Worm (Caenorhabditis elegans) whole organism, midembryonic: Measurements from ENCODE around the gene ZC404.16.

Experiments
- T22C8.4 ChIP-seq: fragments of 200-800 bp; sonication (Bioruptor generic); IDR thresholded peaks from 2 replicates; pipeline ENCODE4 v1.3.6; 2022; ENCODE audit warnings: missing genetic modification characterization, missing compliant biosample characterization
- cog-1 ChIP-seq: sonication (generic microtip); optimal IDR thresholded peaks from 2 replicates; lab custom pipeline; 2016; ENCODE audit warnings: missing genetic modification characterization, missing compliant biosample characterization
- flt-1 ChIP-seq: fragments of 200-800 bp; sonication (Bioruptor generic); IDR thresholded peaks from 2 replicates; pipeline ENCODE4 v1.3.6; 2022; ENCODE audit warnings: missing genetic modification characterization, missing compliant biosample characterization
- klf-2 ChIP-seq: fragments of 200-800 bp; sonication (Bioruptor generic); conservative IDR thresholded peaks from 2 replicates; pipeline ENCODE4 v1.3.6; 2022; ENCODE audit warnings: missing genetic modification reagents, missing genetic modification characterization, missing compliant biosample characterization
- med-1 ChIP-seq: sonication (generic microtip); optimal IDR thresholded peaks from 2 replicates; lab custom pipeline; 2017; ENCODE audit warnings: missing genetic modification characterization, mild to moderate bottlenecking, missing compliant biosample characterization, antibody characterized with exemption, missing genetic modification reagents; ENCODE audit not compliant: insufficient read depth
- ref-1 ChIP-seq: fragments of 200-800 bp; sonication (Bioruptor generic); conservative IDR thresholded peaks from 2 replicates; pipeline ENCODE4 v1.3.6; 2022; ENCODE audit warnings: missing genetic modification reagents, missing genetic modification characterization, missing compliant biosample characterization
- tab-1 ChIP-seq: fragments of 200-800 bp; sonication (Bioruptor generic); IDR thresholded peaks from 2 replicates; pipeline ENCODE4 v1.3.6; 2022; ENCODE audit warnings: missing genetic modification characterization, missing compliant biosample characterization
- ztf-23 ChIP-seq: fragments of 200-800 bp; sonication (Bioruptor generic); IDR thresholded peaks from 2 replicates; pipeline ENCODE4 v1.3.6; 2022; ENCODE audit warnings: missing genetic modification reagents, missing genetic modification characterization, missing compliant biosample characterization
- ztf-29 ChIP-seq: fragments of 200-800 bp; sonication (Bioruptor generic); IDR thresholded peaks from 2 replicates; pipeline ENCODE4 v1.3.6; 2022; ENCODE audit warnings: missing genetic modification reagents, missing genetic modification characterization, missing compliant biosample characterization

Gene ZC404.16

ce11 chrV:6783044-6783625 is 9.5 kb upstream of the ZC404.16 start:
- no peak for TF ChIP-seq med-1 (GFP tag; lab: Kevin White, UChicago)
- TF ChIP-seq cog-1 (tag; lab: Kevin White, UChicago) = no peak
- no peak for TF ChIP-seq flt-1 (GFP tag; lab: Robert Waterston, UW)
- TF ChIP-seq tab-1 (GFP tag; lab: Robert Waterston, UW) = no peak
- no peak for TF ChIP-seq ztf-29
- TF ChIP-seq ztf-23 (GFP tag; lab: Robert Waterston, UW) = no peak
- no peak for TF ChIP-seq klf-2 (GFP tag; lab: Robert Waterston, UW)
- no peak for TF ChIP-seq ref-1 (GFP tag; lab: Robert Waterston, UW)
- TF ChIP-seq T22C8.4 = no peak

- TF ChIP-seq tab-1 (GFP tag; lab: Robert Waterston, UW) (no peak), flt-1 (GFP tag; lab: Robert Waterston, UW) (no peak), cog-1 (tag; lab: Kevin White, UChicago) (no peak), ztf-29 (no peak), ztf-23 (GFP tag; lab: Robert Waterston, UW) (no peak), T22C8.4 (no peak), ref-1 (GFP tag; lab: Robert Waterston, UW) (no peak), med-1 (GFP tag; lab: Kevin White, UChicago) (no peak), klf-2 (GFP tag; lab: Robert Waterston, UW) (no peak)
Measured at ce11 chrV:6782260-6782659, 8.6 kb upstream of the ZC404.16 start.

- no peak for TF ChIP-seq klf-2 (GFP tag; lab: Robert Waterston, UW)
- TF ChIP-seq ztf-29 = no peak
- TF ChIP-seq ref-1 (GFP tag; lab: Robert Waterston, UW) = no peak
- no peak for TF ChIP-seq cog-1 (tag; lab: Kevin White, UChicago)
- no peak for TF ChIP-seq ztf-23 (GFP tag; lab: Robert Waterston, UW)
- TF ChIP-seq T22C8.4 = no peak
- TF ChIP-seq flt-1 (GFP tag; lab: Robert Waterston, UW) = no peak
- TF ChIP-seq med-1 (GFP tag; lab: Kevin White, UChicago) = no peak
- no peak for TF ChIP-seq tab-1 (GFP tag; lab: Robert Waterston, UW)
Measured at ce11 chrV:6780676-6781075, 7.0 kb upstream of the ZC404.16 start.

ce11 chrV:6780166-6780565 is 6.5 kb upstream of the ZC404.16 start, which contains the start of gene ZC404.15:
Gene ZC404.15 (plus strand): TSS chrV:6780466.
- no peak for TF ChIP-seq ref-1 (GFP tag; lab: Robert Waterston, UW)
- no peak for TF ChIP-seq cog-1 (tag; lab: Kevin White, UChicago)
- TF ChIP-seq ztf-23 (GFP tag; lab: Robert Waterston, UW) = no peak
- no peak for TF ChIP-seq tab-1 (GFP tag; lab: Robert Waterston, UW)

ce11 chrV:6778457-6778856 is 4.8 kb upstream of the ZC404.16 start:
- TF ChIP-seq ref-1 (GFP tag; lab: Robert Waterston, UW) (no peak), klf-2 (GFP tag; lab: Robert Waterston, UW) (no peak), tab-1 (GFP tag; lab: Robert Waterston, UW) (no peak), ztf-23 (GFP tag; lab: Robert Waterston, UW) (no peak), ztf-29 (no peak), med-1 (GFP tag; lab: Kevin White, UChicago) (no peak), flt-1 (GFP tag; lab: Robert Waterston, UW) (no peak), T22C8.4 (no peak), cog-1 (tag; lab: Kevin White, UChicago) (no peak)

ce11 chrV:6775708-6776107 is 2.1 kb upstream of the ZC404.16 start, which contains the start of gene srh-28:
Gene srh-28 (minus strand): TSS chrV:6775808.
- no peak for TF ChIP-seq flt-1 (GFP tag; lab: Robert Waterston, UW)
- TF ChIP-seq cog-1 (tag; lab: Kevin White, UChicago) = no peak
- no peak for TF ChIP-seq tab-1 (GFP tag; lab: Robert Waterston, UW)
- no peak for TF ChIP-seq ref-1 (GFP tag; lab: Robert Waterston, UW)
- no peak for TF ChIP-seq ztf-23 (GFP tag; lab: Robert Waterston, UW)
- TF ChIP-seq med-1 (GFP tag; lab: Kevin White, UChicago) = no peak
- TF ChIP-seq T22C8.4 = no peak
- no peak for TF ChIP-seq ztf-29
- TF ChIP-seq klf-2 (GFP tag; lab: Robert Waterston, UW) = no peak

ce11 chrV:6771645-6772044 is 2.0 kb downstream of the ZC404.16 start, which contains the start of gene srh-30:
Gene srh-30 (minus strand): TSS chrV:6771745.
- no peak for TF ChIP-seq med-1 (GFP tag; lab: Kevin White, UChicago)
- TF ChIP-seq tab-1 (GFP tag; lab: Robert Waterston, UW) = no peak
- no peak for TF ChIP-seq klf-2 (GFP tag; lab: Robert Waterston, UW)
- no peak for TF ChIP-seq flt-1 (GFP tag; lab: Robert Waterston, UW)
- TF ChIP-seq cog-1 (tag; lab: Kevin White, UChicago) = no peak
- no peak for TF ChIP-seq ztf-29
- TF ChIP-seq ref-1 (GFP tag; lab: Robert Waterston, UW) = no peak
- TF ChIP-seq ztf-23 (GFP tag; lab: Robert Waterston, UW) = no peak

ce11 chrV:6769440-6769839 is 4.2 kb downstream of the ZC404.16 start:
- TF ChIP-seq flt-1 (GFP tag; lab: Robert Waterston, UW) = no peak

- TF ChIP-seq klf-2 (GFP tag; lab: Robert Waterston, UW) = no peak
- TF ChIP-seq T22C8.4 = no peak
- no peak for TF ChIP-seq cog-1 (tag; lab: Kevin White, UChicago)
- no peak for TF ChIP-seq ref-1 (GFP tag; lab: Robert Waterston, UW)
- no peak for TF ChIP-seq ztf-29
- no peak for TF ChIP-seq ztf-23 (GFP tag; lab: Robert Waterston, UW)
- no peak for TF ChIP-seq med-1 (GFP tag; lab: Kevin White, UChicago)
- no peak for TF ChIP-seq flt-1 (GFP tag; lab: Robert Waterston, UW)
- no peak for TF ChIP-seq tab-1 (GFP tag; lab: Robert Waterston, UW)
Measured at ce11 chrV:6768452-6768929, 5.1 kb downstream of the ZC404.16 start, which contains the start of the genes T25F10.1 and clik-1. Gene T25F10.1 (plus strand): TSS chrV:6768502. Gene clik-1 (minus strand): TSS chrV:6768732.
